Fruit fly (Drosophila melanogaster): ENCODE data around the gene CG31988.

DNA sequence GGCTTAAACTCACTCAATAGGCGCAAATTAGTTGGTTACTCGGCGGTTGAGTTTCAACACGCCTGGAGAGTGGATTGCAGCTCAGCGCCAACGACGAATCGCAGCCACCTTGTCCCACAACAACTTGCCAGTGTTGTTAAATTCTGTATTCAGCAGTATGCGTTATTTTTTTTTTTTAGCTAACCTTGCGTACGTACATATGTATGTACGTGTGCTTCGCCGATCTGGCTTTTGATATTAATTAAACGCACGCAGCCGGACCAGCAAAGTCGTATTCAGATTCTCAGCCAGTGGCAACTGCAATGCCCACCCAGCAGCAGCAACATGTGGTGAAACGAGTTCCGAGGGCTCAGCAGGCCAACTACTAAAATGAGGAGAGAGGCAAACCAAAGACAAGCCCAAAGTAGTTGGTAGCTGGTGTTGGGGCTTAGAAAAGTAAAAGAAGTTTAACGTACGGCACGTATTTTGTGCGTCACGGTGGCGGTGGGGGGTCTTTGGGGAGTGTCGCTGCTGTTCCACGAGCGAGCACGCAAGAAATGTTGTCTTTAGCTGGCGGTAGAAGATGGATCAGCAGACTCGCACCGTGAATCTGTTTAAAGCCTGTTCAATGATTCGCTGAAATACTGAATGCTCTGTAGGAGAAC is 42.6 kb upstream of the CG31988 start:
- TF ChIP-seq CG6808 (GFP tag; optimal IDR thresholded peaks at IDR 0.05) (no peak), Ets96B (tag; optimal IDR thresholded peaks at IDR 0.05) (no peak), CG11294 (GFP tag; IDR thresholded peaks at IDR 0.05) (no peak), Sox102F (GFP tag; optimal IDR thresholded peaks at IDR 0.05) (no peak), Eip78C (GFP tag) (peak; percentile 43), Sox14 (GFP tag; optimal IDR thresholded peaks at IDR 0.05) (no peak), CG6276 (GFP tag; optimal IDR thresholded peaks at IDR 0.05) (no peak), vri (GFP tag; optimal IDR thresholded peaks at IDR 0.05) (no peak), CG9139 (GFP tag; optimal IDR thresholded peaks at IDR 0.05) (no peak), net (GFP tag; optimal IDR thresholded peaks at IDR 0.05) (no peak), CG8319 (GFP tag; optimal IDR thresholded peaks at IDR 0.05) (no peak), salr (GFP tag; optimal IDR thresholded peaks at IDR 0.05) (no peak), CG15336 (GFP tag; IDR thresholded peaks at IDR 0.05) (0 out of 2 replicates have a peak, but pooled peaks have one; percentile 17)
